Worm (Caenorhabditis elegans): ENCODE results near the gene R06B9.5.

Gene R06B9.5

ce11 chrII:13771335-13771734, 35.2 kb downstream of the R06B9.5 start, which contains the start of gene C01B9.1:
Gene C01B9.1, plus strand, starts transcription at chrII:13771575.
- TF ChIP-seq cog-1 (tag; optimal IDR thresholded peaks at IDR 0.05) (no peak), tab-1 (GFP tag; IDR thresholded peaks at IDR 0.05) (no peak), T22C8.4 (GFP tag; IDR thresholded peaks at IDR 0.05) (no peak), ref-1 (GFP tag; conservative IDR thresholded peaks at IDR 0.05) (no peak), klf-2 (GFP tag; conservative IDR thresholded peaks at IDR 0.05) (no peak), med-1 (GFP tag; optimal IDR thresholded peaks at IDR 0.05; ENCODE audit: insufficient read depth) (no peak), ztf-29 (GFP tag; IDR thresholded peaks at IDR 0.05) (no peak), flt-1 (GFP tag; IDR thresholded peaks at IDR 0.05) (no peak), ztf-23 (GFP tag; IDR thresholded peaks at IDR 0.05) (no peak)

- TF ChIP-seq flt-1 (GFP tag; IDR thresholded peaks at IDR 0.05) (no peak), T22C8.4 (GFP tag; IDR thresholded peaks at IDR 0.05) (no peak), tab-1 (GFP tag; IDR thresholded peaks at IDR 0.05) (no peak), cog-1 (tag; optimal IDR thresholded peaks at IDR 0.05) (no peak), ztf-29 (GFP tag; IDR thresholded peaks at IDR 0.05) (no peak), ref-1 (GFP tag; conservative IDR thresholded peaks at IDR 0.05) (no peak), ztf-23 (GFP tag; IDR thresholded peaks at IDR 0.05) (no peak), klf-2 (GFP tag; conservative IDR thresholded peaks at IDR 0.05) (no peak), med-1 (GFP tag; optimal IDR thresholded peaks at IDR 0.05; ENCODE audit: insufficient read depth) (no peak)
Measured at ce11 chrII:13780792-13781248, 44.7 kb downstream of the R06B9.5 start.

- no peak for TF ChIP-seq T22C8.4 (GFP tag; IDR thresholded peaks at IDR 0.05)
- no peak for TF ChIP-seq med-1 (GFP tag; optimal IDR thresholded peaks at IDR 0.05; ENCODE audit: insufficient read depth)
- TF ChIP-seq tab-1 (GFP tag; IDR thresholded peaks at IDR 0.05) = no peak
Measured at ce11 chrII:13783880-13784279, 47.8 kb downstream of the R06B9.5 start, which contains the start of gene C01B9.4. Gene C01B9.4, minus strand, starts transcription at chrII:13783980.

DNA sequence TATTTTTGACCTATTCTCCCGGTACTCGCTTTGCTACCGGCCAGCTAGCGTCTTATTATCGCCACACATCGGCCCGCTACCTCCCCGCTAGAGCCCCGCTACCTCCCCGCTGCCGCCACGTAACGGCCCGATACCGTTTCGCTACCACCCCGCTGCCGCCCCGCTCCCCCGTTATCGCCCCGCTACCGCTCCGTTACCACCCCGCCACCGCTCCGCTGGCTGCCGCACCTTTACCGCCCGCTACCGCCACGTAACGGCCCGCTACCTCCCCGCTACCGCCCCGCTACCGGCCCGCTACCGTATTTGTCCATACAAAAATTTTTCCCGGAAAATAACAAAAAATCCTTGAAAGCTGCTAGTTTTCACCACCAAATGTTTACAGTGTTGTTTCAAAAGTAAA, 49.5 kb downstream of the R06B9.5 start:
- no peak for TF ChIP-seq tab-1 (GFP tag; IDR thresholded peaks at IDR 0.05)
- TF ChIP-seq ztf-23 (GFP tag; IDR thresholded peaks at IDR 0.05) = 0 out of 2 replicates have a peak, but pooled peaks have one; percentile 26
